Worm (Caenorhabditis elegans): Measurements from ENCODE around the gene E02H4.8.

E02H4.8 gene

DNA sequence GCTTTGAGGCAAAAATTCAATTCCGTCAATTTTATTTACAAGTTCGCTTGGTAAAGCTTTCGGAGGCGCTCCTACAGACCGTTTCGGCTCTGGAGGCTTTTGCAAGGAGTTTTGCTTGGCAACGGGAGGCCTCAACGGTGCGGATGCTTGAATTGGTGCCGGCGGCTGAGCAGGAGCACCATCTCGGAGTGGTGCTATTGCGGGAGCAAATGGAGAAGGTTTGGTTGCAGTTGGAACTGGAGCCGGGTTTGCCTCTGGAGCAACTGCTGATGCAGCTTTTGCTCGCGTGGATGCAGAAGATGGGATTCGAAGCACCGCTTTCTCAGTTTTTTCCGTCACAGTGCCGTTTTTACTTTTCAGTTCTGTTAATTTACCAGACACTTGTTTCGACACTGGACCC lies 26.6 kb upstream of the E02H4.8 start:
- no peak for TF ChIP-seq ets-7 (tag; optimal IDR thresholded peaks at IDR 0.05)
- no peak for TF ChIP-seq ceh-36 (tag; optimal IDR thresholded peaks at IDR 0.05)
- TF ChIP-seq tra-4 (tag; optimal IDR thresholded peaks at IDR 0.05) = no peak
- no peak for TF ChIP-seq B0310.2 (tag; optimal IDR thresholded peaks at IDR 0.05)
- TF ChIP-seq F13C5.2 (tag; optimal IDR thresholded peaks at IDR 0.05) = no peak
- TF ChIP-seq hmbx-1 (tag; optimal IDR thresholded peaks at IDR 0.05) = no peak
- no peak for TF ChIP-seq hmg-4 (GFP tag; optimal IDR thresholded peaks at IDR 0.05)
- TF ChIP-seq tbx-11 (GFP tag; IDR thresholded peaks at IDR 0.05) = no peak
- TF ChIP-seq ceh-13 (GFP tag; optimal IDR thresholded peaks at IDR 0.05) = no peak
- no peak for TF ChIP-seq hnd-1 (tag; optimal IDR thresholded peaks at IDR 0.05)
- TF ChIP-seq pes-1 (GFP tag; IDR thresholded peaks at IDR 0.05) = no peak
- TF ChIP-seq ama-1 (optimal IDR thresholded peaks at IDR 0.05) = no peak
- TF ChIP-seq aly-1 (tag; optimal IDR thresholded peaks at IDR 0.05) = no peak
- TF ChIP-seq scrt-1 (GFP tag; IDR thresholded peaks at IDR 0.05) = no peak
- TF ChIP-seq tbx-37 (GFP tag; conservative IDR thresholded peaks at IDR 0.05) = no peak
- no peak for TF ChIP-seq flt-1 (GFP tag; IDR thresholded peaks at IDR 0.05)
- no peak for TF ChIP-seq sea-1 (GFP tag; conservative IDR thresholded peaks at IDR 0.05)

DNA sequence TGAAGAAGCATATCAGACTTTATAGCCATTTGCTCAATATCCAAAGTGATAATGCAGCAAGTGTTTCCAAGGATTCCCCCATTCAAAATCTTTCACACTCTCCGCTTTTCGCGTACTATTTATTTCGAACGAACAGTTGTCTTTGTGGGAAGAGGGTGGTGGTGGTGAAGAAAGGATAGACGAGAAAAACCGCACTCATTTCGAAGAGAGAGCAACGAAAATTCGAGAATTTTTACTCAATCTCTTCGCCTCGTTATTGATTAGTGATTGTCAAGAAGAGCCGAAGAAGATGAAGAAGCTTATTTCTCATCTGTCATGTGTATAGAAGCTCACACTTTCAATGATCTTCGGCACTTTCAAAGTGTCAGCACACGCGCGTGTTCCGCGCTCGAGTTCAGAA lies 24.5 kb upstream of the E02H4.8 start:
- TF ChIP-seq hmg-4 (GFP tag; optimal IDR thresholded peaks at IDR 0.05) (no peak), aly-1 (tag; optimal IDR thresholded peaks at IDR 0.05) (no peak), ceh-13 (GFP tag; optimal IDR thresholded peaks at IDR 0.05) (no peak), tbx-11 (GFP tag; IDR thresholded peaks at IDR 0.05) (no peak), tra-4 (tag; optimal IDR thresholded peaks at IDR 0.05) (no peak)

DNA sequence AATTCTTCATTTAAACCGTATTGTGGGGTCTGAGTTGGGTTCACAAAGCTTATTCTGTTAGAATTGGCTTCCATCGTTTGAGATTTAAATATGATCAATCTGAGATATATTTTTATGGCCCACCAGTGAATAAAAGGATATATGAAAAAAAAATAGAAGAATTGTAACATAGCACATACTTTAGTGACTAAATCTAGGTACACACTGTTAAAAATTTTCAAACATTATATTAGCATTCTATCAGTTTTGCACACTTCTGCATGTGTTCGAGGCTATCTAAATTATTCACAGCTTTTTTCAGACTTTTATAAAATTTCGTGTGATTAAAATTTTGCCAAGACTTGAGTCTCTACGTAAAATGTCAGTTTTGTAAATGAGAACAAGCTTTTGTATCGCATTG lies 18.2 kb upstream of the E02H4.8 start, which contains the start of gene E02H4.2:
Gene E02H4.2 (minus strand): TSS at position 101 of the 400 bp plus-strand sequence.
- TF ChIP-seq aly-1 (tag; optimal IDR thresholded peaks at IDR 0.05) = no peak
- no peak for TF ChIP-seq tbx-37 (GFP tag; conservative IDR thresholded peaks at IDR 0.05)
- no peak for TF ChIP-seq hmg-4 (GFP tag; optimal IDR thresholded peaks at IDR 0.05)
- TF ChIP-seq hmbx-1 (tag; optimal IDR thresholded peaks at IDR 0.05) = no peak
- no peak for TF ChIP-seq scrt-1 (GFP tag; IDR thresholded peaks at IDR 0.05)
- TF ChIP-seq ets-7 (tag; optimal IDR thresholded peaks at IDR 0.05) = no peak
- TF ChIP-seq sea-1 (GFP tag; conservative IDR thresholded peaks at IDR 0.05) = no peak
- TF ChIP-seq ceh-13 (GFP tag; optimal IDR thresholded peaks at IDR 0.05) = no peak
- TF ChIP-seq pes-1 (GFP tag; IDR thresholded peaks at IDR 0.05) = no peak
- no peak for TF ChIP-seq tbx-11 (GFP tag; IDR thresholded peaks at IDR 0.05)
- TF ChIP-seq F13C5.2 (tag; optimal IDR thresholded peaks at IDR 0.05) = no peak
- TF ChIP-seq tra-4 (tag; optimal IDR thresholded peaks at IDR 0.05) = no peak

DNA sequence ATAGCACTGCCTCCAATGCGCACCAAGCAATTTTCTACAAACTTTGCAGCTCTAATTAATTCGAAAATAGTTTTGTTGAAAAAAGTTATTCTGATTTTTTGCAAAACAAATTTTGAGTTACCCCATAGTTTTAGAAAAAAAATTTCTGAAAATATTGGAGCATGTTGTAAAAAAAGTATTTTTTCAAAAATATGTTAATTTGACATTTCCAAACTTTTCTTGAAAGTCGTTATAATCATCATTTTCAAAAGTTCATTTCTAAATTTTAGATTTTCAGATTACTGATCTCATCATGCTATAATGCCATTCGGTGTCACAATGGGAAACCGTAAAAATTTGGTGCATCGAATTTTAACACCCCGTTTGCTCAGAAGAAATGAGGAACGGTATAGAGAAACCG lies 4.4 kb upstream of the E02H4.8 start, which contains the start of gene del-1:
Gene del-1 (plus strand): TSS at position 301 of the 400 bp plus-strand sequence.
- TF ChIP-seq ets-7 (tag; optimal IDR thresholded peaks at IDR 0.05) (no peak), hnd-1 (tag; optimal IDR thresholded peaks at IDR 0.05) (no peak), tbx-37 (GFP tag; conservative IDR thresholded peaks at IDR 0.05) (no peak), scrt-1 (GFP tag; IDR thresholded peaks at IDR 0.05) (no peak), flt-1 (GFP tag; IDR thresholded peaks at IDR 0.05) (no peak), ama-1 (optimal IDR thresholded peaks at IDR 0.05) (no peak), ceh-36 (tag; optimal IDR thresholded peaks at IDR 0.05) (no peak), hmg-4 (GFP tag; optimal IDR thresholded peaks at IDR 0.05) (no peak), tbx-11 (GFP tag; IDR thresholded peaks at IDR 0.05) (no peak), ceh-13 (GFP tag; optimal IDR thresholded peaks at IDR 0.05) (no peak), sea-1 (GFP tag; conservative IDR thresholded peaks at IDR 0.05) (no peak), aly-1 (tag; optimal IDR thresholded peaks at IDR 0.05) (no peak), B0310.2 (tag; optimal IDR thresholded peaks at IDR 0.05) (no peak)

DNA sequence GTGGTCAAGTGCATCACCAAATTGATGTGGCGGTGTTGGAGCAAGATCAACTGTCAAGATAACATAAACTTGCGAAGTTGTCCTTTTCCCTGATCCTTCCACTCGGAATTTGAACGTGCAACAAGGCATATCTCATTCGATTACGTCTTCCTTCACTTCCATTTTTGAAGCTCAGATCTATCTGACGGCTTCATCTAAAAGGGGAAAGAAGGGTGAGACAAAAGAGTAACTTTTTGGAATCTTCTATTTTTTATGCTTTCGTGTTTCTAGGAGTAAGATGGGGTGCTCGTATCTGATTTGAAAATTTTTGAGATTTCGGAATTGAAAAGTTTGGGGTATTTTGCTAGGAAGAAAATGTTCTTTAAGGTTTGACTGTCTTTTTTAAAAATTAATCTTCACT lies 3.8 kb upstream of the E02H4.8 start:
- TF ChIP-seq aly-1 (tag; optimal IDR thresholded peaks at IDR 0.05) (no peak), B0310.2 (tag; optimal IDR thresholded peaks at IDR 0.05) (no peak), tbx-11 (GFP tag; IDR thresholded peaks at IDR 0.05) (no peak), hmbx-1 (tag; optimal IDR thresholded peaks at IDR 0.05) (no peak), ama-1 (optimal IDR thresholded peaks at IDR 0.05) (no peak), hmg-4 (GFP tag; optimal IDR thresholded peaks at IDR 0.05) (no peak), pes-1 (GFP tag; IDR thresholded peaks at IDR 0.05) (no peak), sea-1 (GFP tag; conservative IDR thresholded peaks at IDR 0.05) (no peak), F13C5.2 (tag; optimal IDR thresholded peaks at IDR 0.05) (no peak), flt-1 (GFP tag; IDR thresholded peaks at IDR 0.05) (no peak), hnd-1 (tag; optimal IDR thresholded peaks at IDR 0.05) (no peak)

DNA sequence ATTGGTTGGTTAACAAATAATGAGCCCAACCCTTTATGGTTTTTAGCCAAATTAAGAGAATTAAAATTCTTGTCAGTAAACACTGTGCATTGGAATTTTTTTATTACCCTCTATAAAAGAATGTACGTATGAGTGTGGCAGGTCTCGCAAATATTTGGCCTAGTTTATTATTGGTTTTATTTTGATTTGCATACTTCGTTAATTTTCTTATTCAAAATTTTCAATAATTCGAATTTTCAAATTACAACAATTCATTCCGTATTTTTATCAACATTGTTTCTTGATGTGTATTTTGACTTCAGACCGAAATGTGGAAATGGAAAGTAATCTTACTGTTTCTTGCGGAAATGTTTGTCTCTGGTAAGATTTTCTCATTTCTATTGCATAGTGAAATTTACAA lies 5.7 kb downstream of the E02H4.8 start, which contains the start of gene E02H4.4:
Gene E02H4.4 (plus strand): TSS at position 301 of the 400 bp plus-strand sequence.
- TF ChIP-seq pes-1 (GFP tag; IDR thresholded peaks at IDR 0.05) (no peak), hnd-1 (tag; optimal IDR thresholded peaks at IDR 0.05) (no peak), B0310.2 (tag; optimal IDR thresholded peaks at IDR 0.05) (no peak), F13C5.2 (tag; optimal IDR thresholded peaks at IDR 0.05) (no peak), ceh-36 (tag; optimal IDR thresholded peaks at IDR 0.05) (no peak), ets-7 (tag; optimal IDR thresholded peaks at IDR 0.05) (no peak), tbx-11 (GFP tag; IDR thresholded peaks at IDR 0.05) (no peak), aly-1 (tag; optimal IDR thresholded peaks at IDR 0.05) (no peak), hmg-4 (GFP tag; optimal IDR thresholded peaks at IDR 0.05) (no peak), ceh-13 (GFP tag; optimal IDR thresholded peaks at IDR 0.05) (no peak), flt-1 (GFP tag; IDR thresholded peaks at IDR 0.05) (no peak), ama-1 (optimal IDR thresholded peaks at IDR 0.05) (no peak), tra-4 (tag; optimal IDR thresholded peaks at IDR 0.05) (no peak), scrt-1 (GFP tag; IDR thresholded peaks at IDR 0.05) (no peak), tbx-37 (GFP tag; conservative IDR thresholded peaks at IDR 0.05) (no peak), hmbx-1 (tag; optimal IDR thresholded peaks at IDR 0.05) (no peak), sea-1 (GFP tag; conservative IDR thresholded peaks at IDR 0.05) (no peak)

DNA sequence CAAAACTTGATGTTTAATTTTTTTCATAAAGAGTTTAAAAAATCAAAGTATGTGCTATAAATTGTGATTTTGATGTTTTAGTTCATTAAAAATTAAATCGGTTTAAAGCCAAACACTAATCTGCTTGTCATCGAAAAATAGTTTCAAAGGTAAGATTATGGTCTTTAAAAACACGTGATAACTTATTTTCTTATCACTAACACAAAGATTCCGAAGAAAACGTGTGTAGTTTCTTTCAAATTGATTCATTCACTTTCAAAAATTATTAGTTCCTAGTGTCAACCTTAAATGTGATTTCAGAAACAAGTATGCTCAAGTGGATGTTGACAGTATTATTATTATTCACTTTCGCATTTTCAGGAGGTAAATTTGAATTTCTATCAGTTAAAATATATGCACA lies 7.4 kb downstream of the E02H4.8 start, which contains the start of gene E02H4.7:
Gene E02H4.7 (plus strand): TSS at position 301 of the 400 bp plus-strand sequence.
- TF ChIP-seq pes-1 (GFP tag; IDR thresholded peaks at IDR 0.05) = no peak
- TF ChIP-seq sea-1 (GFP tag; conservative IDR thresholded peaks at IDR 0.05) = no peak
- no peak for TF ChIP-seq F13C5.2 (tag; optimal IDR thresholded peaks at IDR 0.05)
- TF ChIP-seq hmg-4 (GFP tag; optimal IDR thresholded peaks at IDR 0.05) = no peak
- TF ChIP-seq tbx-37 (GFP tag; conservative IDR thresholded peaks at IDR 0.05) = no peak

Data from whole organism, early embryonic.